Fruit fly (Drosophila melanogaster): ENCODE results near the gene RpS27A.

DNA sequence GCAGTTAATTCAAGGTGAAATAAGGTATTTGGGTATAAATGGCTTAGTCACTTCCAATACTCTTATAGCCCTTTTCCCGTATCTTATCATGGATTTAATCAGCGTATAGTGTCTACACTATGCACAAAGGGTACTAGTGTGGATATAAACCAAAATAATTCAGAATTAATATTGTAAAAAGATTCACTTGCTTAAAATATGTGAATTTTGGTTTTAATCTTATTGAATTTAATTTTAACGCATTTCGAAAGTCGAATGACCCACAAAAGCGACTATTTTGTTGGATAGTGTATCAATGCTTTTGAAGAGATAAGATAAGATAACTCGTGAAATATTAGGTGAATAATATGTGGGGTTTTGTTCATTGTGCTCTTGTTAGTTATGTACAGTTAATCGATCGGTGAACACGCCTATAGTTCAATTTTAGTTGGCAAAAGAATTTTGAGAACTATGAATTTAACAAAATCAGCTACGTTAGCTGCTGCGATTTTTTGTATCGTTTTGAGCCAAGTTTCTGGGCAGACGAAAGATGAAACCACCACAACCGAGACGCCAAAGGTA is 26.2 kb upstream of the RpS27A start, which contains the start of gene CG5096:
- TF ChIP-seq HmgD (GFP tag; optimal IDR thresholded peaks at IDR 0.05) = no peak
- no peak for TF ChIP-seq yki (optimal IDR thresholded peaks at IDR 0.05)
- TF ChIP-seq CG1233 (GFP tag; optimal IDR thresholded peaks at IDR 0.05) = peak; percentile 84
- no peak for TF ChIP-seq hth (optimal IDR thresholded peaks at IDR 0.05)
- TF ChIP-seq CG12071 (GFP tag; optimal IDR thresholded peaks at IDR 0.05) = no peak
- TF ChIP-seq jumu (GFP tag; optimal IDR thresholded peaks at IDR 0.05) = peak; percentile 53
